Worm (Caenorhabditis elegans): Measurements from ENCODE around the gene srbc-16.

DNA sequence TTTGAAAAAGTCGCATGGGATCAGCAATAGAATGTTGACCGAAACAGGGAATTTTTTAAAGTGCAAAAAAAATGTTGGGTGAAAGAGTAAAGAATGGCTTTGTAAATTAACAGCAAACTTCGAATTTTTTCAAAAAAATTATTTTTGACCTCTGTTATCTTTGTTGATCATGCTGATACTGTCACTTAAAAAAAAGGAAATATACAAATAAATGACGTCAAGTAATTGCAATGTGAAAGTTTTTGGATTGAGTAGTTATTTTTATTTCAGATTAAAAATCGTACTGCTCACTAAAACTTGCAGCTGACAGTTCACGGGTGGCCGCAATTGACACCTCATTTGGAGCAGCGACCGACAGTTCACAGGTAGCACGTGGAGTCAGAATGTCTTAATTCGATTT lies 31.0 kb upstream of the srbc-16 start, which contains the start of gene C45H4.13:
- TF ChIP-seq mep-1 (tag; optimal IDR thresholded peaks at IDR 0.05) = no peak
- no peak for TF ChIP-seq unc-39 (tag; optimal IDR thresholded peaks at IDR 0.05)
- no peak for TF ChIP-seq lsy-2 (tag; optimal IDR thresholded peaks at IDR 0.05)
- no peak for TF ChIP-seq unc-120 (tag; optimal IDR thresholded peaks at IDR 0.05; ENCODE audit: poor library complexity, severe bottlenecking)
- TF ChIP-seq nhr-12 (tag; optimal IDR thresholded peaks at IDR 0.05) = no peak
- TF ChIP-seq mls-2 (tag; optimal IDR thresholded peaks at IDR 0.05) = no peak
- TF ChIP-seq elt-1 (tag; optimal IDR thresholded peaks at IDR 0.05; ENCODE audit: borderline replicate concordance, insufficient read depth) = no peak
- no peak for TF ChIP-seq ham-2 (GFP tag; optimal IDR thresholded peaks at IDR 0.05)
